Worm (Caenorhabditis elegans): ENCODE results near the gene chk-1.

DNA sequence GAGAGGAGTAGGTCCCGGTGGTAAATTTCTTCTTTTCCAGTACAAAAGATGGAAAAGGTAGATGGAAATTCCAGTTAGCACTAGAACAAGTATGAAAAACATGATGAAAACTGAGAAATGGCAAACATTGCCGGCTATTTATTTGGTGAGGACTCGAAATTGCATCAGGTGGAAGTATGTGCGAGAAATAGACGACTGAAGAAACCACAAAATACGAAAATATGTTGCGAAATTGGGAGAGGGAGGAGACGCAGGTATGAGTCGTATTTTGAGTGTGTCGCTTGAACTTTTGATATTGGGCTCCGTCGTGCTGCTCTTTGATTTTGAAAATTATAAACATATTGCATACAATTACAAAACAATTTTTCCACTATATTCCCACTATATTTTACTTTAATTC, 44.1 kb upstream of the chk-1 start, which contains the start of gene cyp-33C8:
- TF ChIP-seq him-1 (tag; optimal IDR thresholded peaks at IDR 0.05) (no peak), W03F9.2 (tag; optimal IDR thresholded peaks at IDR 0.05) (no peak)
